Fruit fly (Drosophila melanogaster) whole organism, embryonic: Measurements from ENCODE around the gene CG14342.
A peak's percentile ranks its signal among the peaks of the same experiment; 100 is the strongest.

ENCODE experiments used
- B-H1 ChIP-seq: fragments of 200-800 bp; sonication (Bioruptor generic); IDR thresholded peaks from 3 replicates; pipeline ENCODE4 v1.3.6; 2022; ENCODE audit warnings: missing biosample characterization, missing genetic modification characterization
- Bgb ChIP-seq: fragments of 200-800 bp; sonication (Bioruptor generic); IDR thresholded peaks from 2 replicates; pipeline ENCODE4 v1.3.6; 2022; ENCODE audit warnings: missing biosample characterization, missing genetic modification characterization; ENCODE audit not compliant: partially characterized antibody
- CG12659 ChIP-seq: fragments of 200-800 bp; sonication (Bioruptor generic); optimal IDR thresholded peaks from 3 replicates; lab custom pipeline; 2017; ENCODE audit warnings: mild to moderate bottlenecking, missing biosample characterization, missing genetic modification reagents, missing genetic modification characterization
- CG13287 ChIP-seq: fragments of 200-800 bp; sonication (Bioruptor generic); IDR thresholded peaks from 2 replicates; pipeline ENCODE4 v1.3.6; 2022; ENCODE audit warnings: missing biosample characterization, missing genetic modification characterization; ENCODE audit not compliant: partially characterized antibody
- CG13296 ChIP-seq: fragments of 200-800 bp; sonication (Bioruptor generic); optimal IDR thresholded peaks from 3 replicates; lab custom pipeline; 2018; ENCODE audit warnings: missing biosample characterization, mild to moderate bottlenecking, missing genetic modification characterization
- CG14014 ChIP-seq: fragments of 200-800 bp; sonication (Bioruptor generic); IDR thresholded peaks from 2 replicates; pipeline ENCODE4 v1.3.6; 2022; ENCODE audit warnings: missing biosample characterization, missing genetic modification characterization
- CG1529 ChIP-seq: fragments of 200-800 bp; sonication (Bioruptor generic); optimal IDR thresholded peaks from 3 replicates; lab custom pipeline; 2018; ENCODE audit warnings: missing biosample characterization, missing genetic modification characterization
- CG15514 ChIP-seq: fragments of 200-800 bp; sonication (Bioruptor generic); optimal IDR thresholded peaks from 3 replicates; lab custom pipeline; 2017; ENCODE audit warnings: missing biosample characterization, missing genetic modification characterization, mild to moderate bottlenecking, moderate library complexity, missing genetic modification reagents
- CG1602 ChIP-seq: fragments of 200-800 bp; sonication (Bioruptor generic); optimal IDR thresholded peaks from 3 replicates; lab custom pipeline; 2016; ENCODE audit warnings: missing biosample characterization, missing genetic modification characterization
- CG2116 ChIP-seq: fragments of 200-800 bp; sonication (Bioruptor generic); optimal IDR thresholded peaks from 3 replicates; lab custom pipeline; 2018; ENCODE audit warnings: missing biosample characterization, mild to moderate bottlenecking, missing genetic modification characterization
- CG2875 ChIP-seq: fragments of 200-800 bp; sonication (Bioruptor generic); optimal IDR thresholded peaks from 2 replicates; lab custom pipeline; 2017; ENCODE audit warnings: missing biosample characterization, mild to moderate bottlenecking, missing genetic modification characterization, missing genetic modification reagents
- CG2889 ChIP-seq: fragments of 200-800 bp; sonication (Bioruptor generic); IDR thresholded peaks from 3 replicates; pipeline ENCODE4 v1.3.6; 2022; ENCODE audit warnings: missing biosample characterization, missing genetic modification characterization
- CG33213 ChIP-seq: fragments of 200-800 bp; sonication (Bioruptor generic); optimal IDR thresholded peaks from 3 replicates; lab custom pipeline; 2016; ENCODE audit warnings: missing biosample characterization, missing genetic modification characterization
- CG34422 ChIP-seq: fragments of 200-800 bp; sonication (Bioruptor generic); IDR thresholded peaks from 3 replicates; pipeline ENCODE4 v1.3.6; 2022; ENCODE audit warnings: missing biosample characterization, missing genetic modification characterization
- CG7556 ChIP-seq: fragments of 200-800 bp; sonication (Bioruptor generic); optimal IDR thresholded peaks from 2 replicates; lab custom pipeline; 2017; ENCODE audit warnings: missing biosample characterization, mild to moderate bottlenecking, missing genetic modification characterization
- CG7928 ChIP-seq: fragments of 200-800 bp; sonication (Bioruptor generic); optimal IDR thresholded peaks from 2 replicates; lab custom pipeline; 2017; ENCODE audit warnings: missing biosample characterization, mild to moderate bottlenecking, missing genetic modification characterization
- CG8478 ChIP-seq: fragments of >200 bp; optimal IDR thresholded peaks from 2 replicates; lab custom pipeline; 2018
- CG9797 ChIP-seq: fragments of 200-800 bp; sonication (Bioruptor generic); optimal IDR thresholded peaks from 3 replicates; lab custom pipeline; 2018; ENCODE audit warnings: missing biosample characterization, mild to moderate bottlenecking, missing genetic modification characterization
- Dbx ChIP-seq: fragments of 200-800 bp; sonication (Bioruptor generic); IDR thresholded peaks from 3 replicates; pipeline ENCODE4 v1.3.6; 2022; ENCODE audit warnings: missing biosample characterization, missing genetic modification characterization
- Dll ChIP-seq: fragments of 200-800 bp; sonication (Bioruptor generic); IDR thresholded peaks from 4 replicates; pipeline ENCODE4 v1.3.6; 2022; ENCODE audit warnings: missing biosample characterization, missing genetic modification characterization; ENCODE audit not compliant: partially characterized antibody
- Dp ChIP-seq: fragments of 200-800 bp; sonication (Bioruptor generic); optimal IDR thresholded peaks from 2 replicates; lab custom pipeline; 2018; ENCODE audit warnings: missing biosample characterization, mild to moderate bottlenecking, missing genetic modification characterization, moderate library complexity
- Dref ChIP-seq: fragments of 200-800 bp; sonication (Bioruptor generic); IDR thresholded peaks from 2 replicates; pipeline ENCODE4 v1.3.6; 2022; ENCODE audit warnings: missing biosample characterization, missing genetic modification characterization
- E2f2 ChIP-seq: fragments of 200-800 bp; sonication (Bioruptor generic); IDR thresholded peaks from 2 replicates; pipeline ENCODE4 v1.3.6; 2022; ENCODE audit warnings: missing biosample characterization, missing genetic modification characterization
- Ets97D ChIP-seq: fragments of 200-800 bp; sonication (Bioruptor generic); optimal IDR thresholded peaks from 3 replicates; lab custom pipeline; 2016; ENCODE audit warnings: missing biosample characterization, missing genetic modification characterization
- Hey ChIP-seq: fragments of 200-800 bp; sonication (Bioruptor generic); optimal IDR thresholded peaks from 3 replicates; lab custom pipeline; 2018; ENCODE audit warnings: missing biosample characterization, mild to moderate bottlenecking, missing genetic modification characterization
- Hmr ChIP-seq: fragments of 200-800 bp; sonication (Bioruptor generic); optimal IDR thresholded peaks from 3 replicates; lab custom pipeline; 2017; ENCODE audit warnings: mild to moderate bottlenecking, missing biosample characterization, missing genetic modification reagents, missing genetic modification characterization
- MESR4 ChIP-seq: fragments of 200-800 bp; sonication (Bioruptor generic); optimal IDR thresholded peaks from 2 replicates; lab custom pipeline; 2018; ENCODE audit warnings: missing biosample characterization, mild to moderate bottlenecking, missing genetic modification characterization, moderate library complexity
- Mes4 ChIP-seq: fragments of 200-800 bp; sonication (Bioruptor generic); optimal IDR thresholded peaks from 2 replicates; lab custom pipeline; 2016; ENCODE audit warnings: missing biosample characterization, missing genetic modification characterization
- Scr ChIP-seq: fragments of 200-800 bp; sonication (Bioruptor generic); IDR thresholded peaks from 2 replicates; pipeline ENCODE4 v1.3.6; 2022; ENCODE audit warnings: missing biosample characterization, missing genetic modification characterization; ENCODE audit not compliant: partially characterized antibody
- Sin3A ChIP-seq: fragments of >200 bp; optimal IDR thresholded peaks from 2 replicates; lab custom pipeline; 2018
- amos ChIP-seq: fragments of 200-800 bp; sonication (Bioruptor generic); IDR thresholded peaks from 2 replicates; pipeline ENCODE4 v1.3.6; 2022; ENCODE audit warnings: missing biosample characterization, missing genetic modification characterization; ENCODE audit not compliant: partially characterized antibody
- aop ChIP-seq: fragments of 200-800 bp; sonication (Bioruptor generic); IDR thresholded peaks from 2 replicates; pipeline ENCODE4 v1.3.6; 2022; ENCODE audit warnings: missing biosample characterization, missing genetic modification characterization
- bbx ChIP-seq: fragments of 200-800 bp; sonication (Bioruptor generic); IDR thresholded peaks from 2 replicates; pipeline ENCODE4 v1.3.6; 2022; ENCODE audit warnings: missing biosample characterization, missing genetic modification characterization; ENCODE audit not compliant: partially characterized antibody
- chinmo ChIP-seq: fragments of 200-800 bp; sonication (Bioruptor generic); IDR thresholded peaks from 4 replicates; pipeline ENCODE4 v1.3.6; 2022; ENCODE audit warnings: missing biosample characterization, missing genetic modification characterization; ENCODE audit not compliant: partially characterized antibody
- emc ChIP-seq: fragments of 200-800 bp; sonication (Bioruptor generic); optimal IDR thresholded peaks from 2 replicates; lab custom pipeline; 2016; ENCODE audit warnings: missing biosample characterization, missing genetic modification characterization
- fd102C ChIP-seq: fragments of 200-800 bp; sonication (Bioruptor generic); optimal IDR thresholded peaks from 2 replicates; lab custom pipeline; 2018; ENCODE audit warnings: missing biosample characterization, mild to moderate bottlenecking, missing genetic modification characterization, moderate library complexity
- fd96Cb ChIP-seq: fragments of 200-800 bp; sonication (Bioruptor generic); optimal IDR thresholded peaks from 2 replicates; lab custom pipeline; 2018; ENCODE audit warnings: missing biosample characterization, mild to moderate bottlenecking, missing genetic modification characterization, moderate library complexity
- ham ChIP-seq: fragments of 200-800 bp; sonication (Bioruptor generic); IDR thresholded peaks from 2 replicates; pipeline ENCODE4 v1.3.6; 2022; ENCODE audit warnings: missing biosample characterization, missing genetic modification characterization
- hbn ChIP-seq: fragments of 200-800 bp; sonication (Bioruptor generic); IDR thresholded peaks from 2 replicates; pipeline ENCODE4 v1.3.6; 2022; ENCODE audit warnings: missing biosample characterization, missing genetic modification characterization; ENCODE audit not compliant: partially characterized antibody
- nerfin-2 ChIP-seq: fragments of 200-800 bp; sonication (Bioruptor generic); IDR thresholded peaks from 2 replicates; pipeline ENCODE4 v1.3.6; 2022; ENCODE audit warnings: missing biosample characterization, missing genetic modification characterization; ENCODE audit not compliant: partially characterized antibody
- repo ChIP-seq: fragments of 200-800 bp; sonication (Bioruptor generic); optimal IDR thresholded peaks from 2 replicates; lab custom pipeline; 2016; ENCODE audit warnings: missing biosample characterization, missing genetic modification characterization
- run ChIP-seq: fragments of 200-800 bp; sonication (Bioruptor generic); optimal IDR thresholded peaks from 3 replicates; lab custom pipeline; 2018; ENCODE audit warnings: missing biosample characterization, mild to moderate bottlenecking, missing genetic modification characterization
- sisA ChIP-seq: fragments of 200-800 bp; sonication (Bioruptor generic); IDR thresholded peaks from 2 replicates; pipeline ENCODE4 v1.3.6; 2022; ENCODE audit warnings: missing biosample characterization, missing genetic modification characterization
- sna ChIP-seq: fragments of 200-800 bp; sonication (Bioruptor generic); IDR thresholded peaks from 2 replicates; pipeline ENCODE4 v1.3.6; 2022; ENCODE audit warnings: missing biosample characterization, missing genetic modification characterization; ENCODE audit not compliant: partially characterized antibody
- stwl ChIP-seq: fragments of 200-800 bp; sonication (Bioruptor generic); optimal IDR thresholded peaks from 3 replicates; lab custom pipeline; 2018; ENCODE audit warnings: missing biosample characterization, mild to moderate bottlenecking, missing genetic modification characterization, moderate library complexity
- tna ChIP-seq: fragments of 200-800 bp; sonication (Bioruptor generic); IDR thresholded peaks from 2 replicates; pipeline ENCODE4 v1.3.6; 2022; ENCODE audit warnings: missing biosample characterization, missing genetic modification characterization; ENCODE audit not compliant: partially characterized antibody
- vnd ChIP-seq: fragments of 200-800 bp; sonication (Bioruptor generic); IDR thresholded peaks from 3 replicates; pipeline ENCODE4 v1.3.6; 2022; ENCODE audit warnings: missing biosample characterization, missing genetic modification characterization; ENCODE audit not compliant: partially characterized antibody
- zen2 ChIP-seq: fragments of 200-800 bp; sonication (Bioruptor generic); IDR thresholded peaks from 3 replicates; pipeline ENCODE4 v1.3.6; 2022; ENCODE audit warnings: missing biosample characterization, missing genetic modification characterization; ENCODE audit not compliant: partially characterized antibody
- zfh2 ChIP-seq: fragments of 200-800 bp; sonication (Bioruptor generic); optimal IDR thresholded peaks from 2 replicates; lab custom pipeline; 2016; ENCODE audit warnings: missing biosample characterization, missing genetic modification characterization

Gene CG14342

DNA sequence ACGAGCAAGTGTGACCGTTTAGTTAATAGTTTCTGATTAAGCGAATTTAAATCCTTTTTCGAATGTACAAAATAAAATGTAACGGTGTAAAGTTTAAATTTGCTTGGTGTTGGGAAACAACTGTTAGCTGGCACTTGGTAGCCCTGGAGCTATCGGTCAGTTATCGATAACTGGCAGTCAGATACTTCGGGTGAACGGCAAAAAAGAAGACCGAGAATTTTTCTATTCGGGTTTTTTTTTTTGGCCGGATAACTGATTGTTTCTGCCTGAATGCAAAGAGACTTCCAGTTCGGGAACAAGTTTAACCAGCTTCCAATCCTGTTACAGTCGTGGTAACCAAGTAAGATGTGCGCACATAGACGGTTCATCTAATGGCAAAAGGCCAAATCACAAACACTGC is 26.5 kb upstream of the CG14342 start, which contains the start of gene CG4896 (continued):
- TF ChIP-seq sisA (no peak), CG7556 (no peak), CG33213 (GFP tag; lab: Kevin White, UChicago) (peak; percentile 18), B-H1 (GFP tag; lab: Robert Waterston, UW) (no peak), CG2889 (GFP tag; lab: Robert Waterston, UW) (no peak), MESR4 (GFP tag; lab: Kevin White, UChicago) (peak; percentile 74), aop (no peak), Hmr (GFP tag; lab: Kevin White, UChicago) (no peak), nerfin-2 (GFP tag; lab: Robert Waterston, UW) (peak; percentile 62), CG8478 (lab: Kevin White, UChicago) (no peak), Ets97D (peak; percentile 51), zfh2 (GFP tag; lab: Kevin White, UChicago) (peak; percentile 36), Sin3A (lab: Kevin White, UChicago) (peak; percentile 29), tna (GFP tag; lab: Robert Waterston, UW) (peak; percentile 26; the same call in 1 of the 2 replicates), sna (GFP tag; lab: Robert Waterston, UW) (0 out of 2 replicates have a peak, but pooled peaks have one; percentile 48), CG7928 (peak; percentile 90), CG12659 (GFP tag; lab: Kevin White, UChicago) (peak; percentile 41), ham (GFP tag; lab: Robert Waterston, UW) (no peak), emc (GFP tag; lab: Kevin White, UChicago) (no peak), fd96Cb (tag; lab: Kevin White, UChicago) (no peak), CG2116 (GFP tag; lab: Kevin White, UChicago) (peak; percentile 57), CG13296 (GFP tag; lab: Kevin White, UChicago) (no peak), CG13287 (GFP tag; lab: Robert Waterston, UW) (peak; percentile 76), Dbx (0 out of 3 replicates have a peak, but pooled peaks have one; percentile 28), Mes4 (GFP tag; lab: Kevin White, UChicago) (no peak)

DNA sequence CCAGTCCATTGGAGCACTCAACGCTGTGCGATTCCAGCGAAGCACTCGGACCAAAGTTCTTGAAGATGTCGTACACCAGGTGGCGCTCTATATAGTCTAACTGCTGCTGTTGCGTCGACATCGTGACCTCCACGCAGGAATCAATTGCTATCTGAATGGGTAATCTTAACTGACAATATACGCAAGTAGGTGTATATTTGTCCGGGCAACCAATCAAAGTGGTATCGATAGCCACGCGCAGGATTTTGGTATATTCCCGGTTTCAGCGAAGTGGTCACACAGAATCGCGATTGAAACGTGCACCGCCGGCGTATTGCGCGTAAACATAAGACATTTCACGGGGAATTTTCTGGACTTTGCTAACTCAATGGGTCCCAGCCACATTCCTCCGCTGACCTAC is 20.2 kb upstream of the CG14342 start, which contains the start of the genes CG5126 and Tgt:
Gene CG5126, minus strand, starts transcription at position 222 of the 400 bp plus-strand sequence.
Gene Tgt, plus strand, starts transcription at position 267 of the 400 bp plus-strand sequence.
- TF ChIP-seq E2f2 (GFP tag; lab: Robert Waterston, UW) (peak; percentile 70), zen2 (GFP tag; lab: Robert Waterston, UW) (0 out of 3 replicates have a peak, but pooled peaks have one; percentile 20), Dp (GFP tag; lab: Kevin White, UChicago) (peak; percentile 66), bbx (peak; percentile 55; the same call in 1 of the 2 replicates), CG1602 (no peak), hbn (GFP tag; lab: Robert Waterston, UW) (peak; percentile 34; the same call in 1 of the 2 replicates), Dref (GFP tag; lab: Robert Waterston, UW) (peak; percentile 69), Bgb (GFP tag; lab: Robert Waterston, UW) (peak; percentile 54; the same call in 1 of the 2 replicates), Dll (GFP tag; lab: Robert Waterston, UW) (peak; percentile 68; the same call in 2 of the 4 replicates), repo (GFP tag; lab: Kevin White, UChicago) (no peak), stwl (tag; lab: Kevin White, UChicago) (peak; percentile 31), chinmo (GFP tag; lab: Robert Waterston, UW) (peak; percentile 87; the same call in 2 of the 4 replicates), Hey (tag; lab: Kevin White, UChicago) (peak; percentile 24), CG14014 (GFP tag; lab: Robert Waterston, UW) (no peak), Scr (GFP tag; lab: Robert Waterston, UW) (peak; percentile 59), CG2875 (GFP tag; lab: Kevin White, UChicago) (no peak), amos (GFP tag; lab: Robert Waterston, UW) (peak; percentile 67; the same call in 1 of the 2 replicates), CG34422 (GFP tag; lab: Robert Waterston, UW) (peak; percentile 65; the same call in 1 of the 3 replicates), CG13287 (GFP tag; lab: Robert Waterston, UW) (peak; percentile 79), CG9797 (GFP tag; lab: Kevin White, UChicago) (peak; percentile 63), fd102C (no peak), CG1529 (GFP tag; lab: Kevin White, UChicago) (no peak), vnd (GFP tag; lab: Robert Waterston, UW) (0 out of 3 replicates have a peak, but pooled peaks have one; percentile 35), CG15514 (peak; percentile 79), run (tag; lab: Kevin White, UChicago) (no peak)
